Fruit fly (Drosophila melanogaster) whole organism: Measurements from ENCODE around the gene CG6013.

ENCODE experiments used
- CG8478 ChIP-seq: fragments of >200 bp; optimal IDR thresholded peaks from 2 replicates; lab custom pipeline; 2018; ENCODE audit warnings: inconsistent platforms
- Dll ChIP-seq: fragments of >200 bp; optimal IDR thresholded peaks from 2 replicates; lab custom pipeline; 2017
- EcR ChIP-seq, 2 experiments: fragments of >200 bp; optimal IDR thresholded peaks; 2 replicates each; lab custom pipeline; 2017; ENCODE audit warnings: missing biosample characterization in 2 of 2, missing genetic modification characterization in 2 of 2, missing genetic modification reagents in 2 of 2
- pan ChIP-seq: fragments of >200 bp; optimal IDR thresholded peaks from 2 replicates; lab custom pipeline; 2017
- psq ChIP-seq: fragments of >200 bp; optimal IDR thresholded peaks from 2 replicates; lab custom pipeline; 2017
- usp ChIP-seq: fragments of >200 bp; optimal IDR thresholded peaks from 2 replicates; lab custom pipeline; 2017; ENCODE audit warnings: missing biosample characterization, missing genetic modification characterization, mixed read lengths

CG6013 gene

DNA sequence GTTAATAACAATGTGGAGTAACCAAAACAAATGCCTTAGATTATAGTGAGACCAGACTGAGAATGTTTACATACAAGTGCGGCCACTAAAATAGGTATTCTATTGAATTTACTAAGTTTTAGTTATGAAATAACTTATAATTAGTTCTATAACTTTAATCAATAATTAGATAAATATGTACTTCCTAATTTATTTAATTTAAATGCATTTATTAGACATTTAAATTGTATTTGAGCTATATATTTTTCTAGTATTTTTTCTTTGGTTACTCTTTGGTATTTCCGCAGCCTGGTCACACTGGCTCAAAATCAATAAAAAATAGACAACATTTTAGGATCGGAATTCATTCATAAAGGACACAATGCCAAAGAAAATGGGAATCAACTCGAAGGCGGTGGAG lies at the start of gene CG6013, which contains the start of gene Prp18:
Gene CG6013, plus strand, starts transcription at position 294 of the 400 bp plus-strand sequence.
Gene Prp18, minus strand, starts transcription at position 62 of the 400 bp plus-strand sequence.
- no peak for TF ChIP-seq Dll
- TF ChIP-seq usp (GFP tag; lab: Kevin White, UChicago), result no peak
- TF ChIP-seq pan (lab: Kevin White, UChicago), result no peak
- TF ChIP-seq EcR (GFP tag; optimal IDR thresholded peaks at IDR 0.05; lab: Kevin White, UChicago), result no peak
- no peak for TF ChIP-seq CG8478 (lab: Kevin White, UChicago)
- TF ChIP-seq psq (lab: Kevin White, UChicago), result no peak

dm6 chr3R:18983614-18984185 lies 47.6 kb upstream of the CG6013 start, which contains the start of the genes snRNP-U1-C and gukh:
Gene snRNP-U1-C, minus strand, starts transcription at chr3R:18983650.
Gene gukh, plus strand, starts transcription at chr3R:18984025.
- TF ChIP-seq EcR (GFP tag; optimal IDR thresholded peaks at IDR 0.05; lab: Kevin White, UChicago), result no peak
- TF ChIP-seq usp (GFP tag; lab: Kevin White, UChicago), result no peak
- TF ChIP-seq psq (lab: Kevin White, UChicago), result no peak
- TF ChIP-seq Dll, result no peak
- TF ChIP-seq CG8478 (lab: Kevin White, UChicago), result no peak
- no peak for TF ChIP-seq pan (lab: Kevin White, UChicago)

DNA sequence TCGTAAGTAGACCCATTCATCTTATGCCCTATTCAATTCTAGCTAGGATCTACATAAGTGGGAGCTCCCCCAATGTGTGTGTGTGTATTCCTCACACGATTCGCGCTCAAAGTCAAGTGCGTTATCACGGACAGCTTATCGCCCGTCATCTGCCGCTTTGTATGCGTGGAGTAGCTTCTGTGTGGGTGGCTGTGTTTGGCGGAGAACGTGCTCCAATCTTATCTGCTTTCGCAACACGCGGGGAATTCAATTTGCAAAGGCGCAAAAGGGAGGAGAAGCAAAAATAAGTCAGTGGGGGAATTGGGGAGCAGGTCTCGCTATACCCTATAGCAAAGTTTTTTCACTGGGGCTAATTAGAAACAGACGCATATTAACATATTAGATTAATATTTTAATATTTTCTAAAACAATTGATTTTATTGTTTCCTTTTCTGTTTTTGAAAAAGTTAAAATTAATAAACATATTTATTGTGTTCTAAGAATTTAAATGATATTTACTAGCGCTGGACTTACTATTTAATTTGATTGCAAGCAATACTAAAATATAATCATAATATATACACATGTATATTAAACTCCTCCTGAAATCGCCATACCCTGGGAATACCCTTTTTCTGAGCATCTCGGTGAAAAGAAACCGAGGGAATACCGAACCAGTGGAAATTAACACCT lies 46.1 kb upstream of the CG6013 start:
- TF ChIP-seq psq (lab: Kevin White, UChicago), result no peak
- no peak for TF ChIP-seq CG8478 (lab: Kevin White, UChicago)
- TF ChIP-seq EcR (GFP tag; optimal IDR thresholded peaks at IDR 0.05; lab: Kevin White, UChicago), result no peak
- peak; percentile 59 for TF ChIP-seq pan (lab: Kevin White, UChicago)

- TF ChIP-seq usp (GFP tag; lab: Kevin White, UChicago) (no peak), CG8478 (lab: Kevin White, UChicago) (no peak), pan (lab: Kevin White, UChicago) (no peak), psq (lab: Kevin White, UChicago) (no peak), EcR (GFP tag; optimal IDR thresholded peaks at IDR 0.05; lab: Kevin White, UChicago) (no peak), Dll (no peak)
Observed at dm6 chr3R:18986089-18986887, 45.0 kb upstream of the CG6013 start.

dm6 chr3R:18987428-18988416 lies 43.6 kb upstream of the CG6013 start:
- TF ChIP-seq usp (GFP tag; lab: Kevin White, UChicago) (no peak), Dll (peak; percentile 40)

- TF ChIP-seq pan (lab: Kevin White, UChicago) (no peak), CG8478 (lab: Kevin White, UChicago) (no peak), usp (GFP tag; lab: Kevin White, UChicago) (no peak), EcR (GFP tag; optimal IDR thresholded peaks at IDR 0.05; lab: Kevin White, UChicago) (no peak), Dll (no peak), psq (lab: Kevin White, UChicago) (no peak)
Observed at dm6 chr3R:18988957-18989818, 42.1 kb upstream of the CG6013 start.

dm6 chr3R:18989819-18990137 lies 41.5 kb upstream of the CG6013 start:
- TF ChIP-seq EcR (GFP tag; optimal IDR thresholded peaks at IDR 0.05; lab: Kevin White, UChicago), result no peak
- TF ChIP-seq CG8478 (lab: Kevin White, UChicago), result no peak
- no peak for TF ChIP-seq Dll
- TF ChIP-seq pan (lab: Kevin White, UChicago), result no peak
- no peak for TF ChIP-seq psq (lab: Kevin White, UChicago)
- no peak for TF ChIP-seq usp (GFP tag; lab: Kevin White, UChicago)

DNA sequence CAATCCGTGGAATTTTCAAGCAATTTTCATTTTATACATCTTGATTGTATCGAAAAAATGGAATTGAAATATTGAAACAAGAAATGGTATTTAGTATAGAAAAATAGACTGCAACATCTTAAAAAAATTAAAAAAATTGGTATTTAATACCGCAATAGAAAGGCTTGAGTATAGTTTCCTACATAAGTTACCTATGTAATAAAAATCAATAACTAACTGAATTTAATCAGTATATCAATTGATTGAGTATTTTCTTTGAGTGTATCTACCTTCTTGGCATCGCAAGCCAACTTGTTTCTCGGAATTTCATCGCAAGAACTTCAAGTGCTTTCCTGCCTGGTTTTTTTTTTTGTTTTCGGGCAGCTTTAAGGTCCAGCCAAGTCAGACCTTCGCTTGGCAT lies 40.8 kb upstream of the CG6013 start:
- no peak for TF ChIP-seq CG8478 (lab: Kevin White, UChicago)
- no peak for TF ChIP-seq pan (lab: Kevin White, UChicago)
- no peak for TF ChIP-seq usp (GFP tag; lab: Kevin White, UChicago)
- TF ChIP-seq EcR (GFP tag; optimal IDR thresholded peaks at IDR 0.05; lab: Kevin White, UChicago), result no peak
- no peak for TF ChIP-seq Dll
- no peak for TF ChIP-seq psq (lab: Kevin White, UChicago)

- TF ChIP-seq CG8478 (lab: Kevin White, UChicago) (no peak), psq (lab: Kevin White, UChicago) (no peak), EcR (GFP tag; optimal IDR thresholded peaks at IDR 0.05; lab: Kevin White, UChicago) (no peak)
Observed at dm6 chr3R:18991721-18992120, 39.6 kb upstream of the CG6013 start.

DNA sequence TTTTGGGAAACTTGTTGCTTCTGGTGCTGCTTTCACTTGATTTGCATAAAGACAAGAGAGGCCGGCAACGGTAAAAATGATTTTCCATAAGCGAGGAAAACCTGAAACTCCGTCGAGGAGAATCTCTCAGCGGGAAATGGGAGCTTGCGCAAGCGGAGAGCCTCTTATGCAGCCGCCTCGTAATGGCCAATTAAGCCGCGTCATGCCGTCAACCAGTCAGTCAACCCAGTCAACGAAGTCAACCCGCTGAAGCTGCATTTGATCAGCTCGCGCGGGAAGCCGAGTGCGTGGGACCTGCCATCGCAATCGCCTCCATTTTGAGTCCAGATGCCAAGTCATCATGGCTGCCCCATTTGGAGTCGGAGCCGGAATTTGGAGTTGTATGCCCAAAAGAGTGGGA lies 38.1 kb upstream of the CG6013 start:
- TF ChIP-seq usp (GFP tag; lab: Kevin White, UChicago) (no peak), pan (lab: Kevin White, UChicago) (no peak), psq (lab: Kevin White, UChicago) (no peak), CG8478 (lab: Kevin White, UChicago) (no peak), EcR (GFP tag; optimal IDR thresholded peaks at IDR 0.05; lab: Kevin White, UChicago) (no peak), Dll (no peak)
